Fruit fly (Drosophila melanogaster) whole organism, embryonic: ENCODE results near the gene QC.

ENCODE experiments used
- Asciz ChIP-seq: fragments of 200-800 bp; sonication (Bioruptor generic); optimal IDR thresholded peaks from 2 replicates; lab custom pipeline; 2017; ENCODE audit warnings: missing biosample characterization, mild to moderate bottlenecking, missing genetic modification characterization, missing genetic modification reagents
- BEAF-32 ChIP-seq: fragments of 200-800 bp; sonication (Bioruptor generic); optimal IDR thresholded peaks from 3 replicates; lab custom pipeline; 2017; ENCODE audit warnings: missing biosample characterization, missing genetic modification characterization, mild to moderate bottlenecking, moderate library complexity, missing genetic modification reagents
- BtbVII ChIP-seq: fragments of 200-800 bp; sonication (Bioruptor generic); optimal IDR thresholded peaks from 3 replicates; lab custom pipeline; 2017; ENCODE audit warnings: missing biosample characterization, mild to moderate bottlenecking, missing genetic modification characterization
- CG10654 ChIP-seq: fragments of 200-800 bp; sonication (Bioruptor generic); optimal IDR thresholded peaks from 2 replicates; lab custom pipeline; 2016; ENCODE audit warnings: missing biosample characterization, missing genetic modification characterization
- CG12236 ChIP-seq: fragments of 200-800 bp; sonication (Bioruptor generic); optimal IDR thresholded peaks from 2 replicates; lab custom pipeline; 2016; ENCODE audit warnings: missing biosample characterization, missing genetic modification characterization
- CG12299 ChIP-seq: fragments of 200-800 bp; sonication (Bioruptor generic); optimal IDR thresholded peaks from 2 replicates; lab custom pipeline; 2018; ENCODE audit warnings: missing biosample characterization, mild to moderate bottlenecking, missing genetic modification characterization
- CG12769 ChIP-seq: fragments of 200-800 bp; sonication (Bioruptor generic); optimal IDR thresholded peaks from 2 replicates; lab custom pipeline; 2019; ENCODE audit warnings: missing biosample characterization, mild to moderate bottlenecking, missing genetic modification characterization, moderate library complexity
- CG14710 ChIP-seq: fragments of 200-800 bp; sonication (Bioruptor generic); optimal IDR thresholded peaks from 3 replicates; lab custom pipeline; 2019; ENCODE audit warnings: missing biosample characterization, mild to moderate bottlenecking, missing genetic modification characterization, moderate library complexity
- CG17361 ChIP-seq: fragments of 200-800 bp; sonication (Bioruptor generic); IDR thresholded peaks from 3 replicates; pipeline ENCODE4 v1.3.6; 2022; ENCODE audit warnings: missing biosample characterization, missing genetic modification characterization
- CG30431 ChIP-seq: fragments of 200-800 bp; sonication (Bioruptor generic); optimal IDR thresholded peaks from 2 replicates; lab custom pipeline; 2017; ENCODE audit warnings: missing biosample characterization, missing genetic modification characterization
- CG32772 ChIP-seq: fragments of 200-800 bp; sonication (Bioruptor generic); IDR thresholded peaks from 2 replicates; pipeline ENCODE4 v1.3.6; 2022; ENCODE audit warnings: missing biosample characterization, missing genetic modification characterization
- CG4360 ChIP-seq: fragments of 200-800 bp; sonication (Bioruptor generic); IDR thresholded peaks from 2 replicates; pipeline ENCODE4 v1.3.6; 2022; ENCODE audit warnings: missing biosample characterization, missing genetic modification characterization
- CG4617 ChIP-seq: fragments of 200-800 bp; sonication (Bioruptor generic); optimal IDR thresholded peaks from 3 replicates; lab custom pipeline; 2016; ENCODE audit warnings: missing biosample characterization, missing genetic modification characterization, borderline replicate concordance
- CG4730 ChIP-seq: fragments of 200-800 bp; sonication (Bioruptor generic); IDR thresholded peaks from 2 replicates; pipeline ENCODE4 v1.3.6; 2022; ENCODE audit warnings: missing biosample characterization, missing genetic modification characterization
- CG6175 ChIP-seq: fragments of 200-800 bp; sonication (Bioruptor generic); IDR thresholded peaks from 3 replicates; pipeline ENCODE4 v1.3.6; 2022; ENCODE audit warnings: missing biosample characterization, missing genetic modification characterization
- CG6854 ChIP-seq: fragments of 200-800 bp; sonication (Bioruptor generic); optimal IDR thresholded peaks from 3 replicates; lab custom pipeline; 2017; ENCODE audit warnings: missing biosample characterization, mild to moderate bottlenecking, missing genetic modification characterization
- CG8281 ChIP-seq: fragments of 200-800 bp; sonication (Bioruptor generic); optimal IDR thresholded peaks from 2 replicates; lab custom pipeline; 2018; ENCODE audit warnings: missing biosample characterization, mild to moderate bottlenecking, missing genetic modification characterization, moderate library complexity
- Dip2 ChIP-seq: fragments of 200-800 bp; sonication (Bioruptor generic); IDR thresholded peaks from 2 replicates; pipeline ENCODE4 v1.3.6; 2022; ENCODE audit warnings: missing biosample characterization, missing genetic modification characterization
- Ets65A ChIP-seq: fragments of 200-800 bp; sonication (Bioruptor generic); peaks from one replicate; lab custom pipeline; 2016; ENCODE audit warnings: missing biosample characterization, missing genetic modification characterization
- H2.0 ChIP-seq: fragments of 200-800 bp; sonication (Bioruptor generic); IDR thresholded peaks from 2 replicates; pipeline ENCODE4 v1.3.6; 2022; ENCODE audit warnings: missing biosample characterization, missing genetic modification characterization
- HLH4C ChIP-seq: fragments of 200-800 bp; sonication (Bioruptor generic); IDR thresholded peaks from 3 replicates; pipeline ENCODE4 v1.3.6; 2022; ENCODE audit warnings: missing biosample characterization, missing genetic modification characterization; ENCODE audit not compliant: partially characterized antibody
- HmgZ ChIP-seq: fragments of 200-800 bp; sonication (Bioruptor generic); optimal IDR thresholded peaks from 2 replicates; lab custom pipeline; 2018; ENCODE audit warnings: missing biosample characterization, mild to moderate bottlenecking, missing genetic modification characterization
- Hsf ChIP-seq: fragments of 200-800 bp; sonication (Bioruptor generic); optimal IDR thresholded peaks from 3 replicates; lab custom pipeline; 2016; ENCODE audit warnings: missing biosample characterization, missing genetic modification characterization
- Lim3 ChIP-seq: fragments of 200-800 bp; sonication (Bioruptor generic); IDR thresholded peaks from 2 replicates; pipeline ENCODE4 v1.3.6; 2022; ENCODE audit warnings: missing biosample characterization, missing genetic modification characterization
- Med ChIP-seq: fragments of 200-800 bp; sonication (Bioruptor generic); peaks from one replicate; lab custom pipeline; 2016; ENCODE audit warnings: missing biosample characterization, missing genetic modification characterization, mild to moderate bottlenecking, inconsistent platforms, moderate library complexity
- Mrtf ChIP-seq: fragments of 200-800 bp; sonication (Bioruptor generic); IDR thresholded peaks from 3 replicates; pipeline ENCODE4 v1.3.6; 2022; ENCODE audit warnings: missing biosample characterization, missing genetic modification characterization
- PHDP ChIP-seq: fragments of 200-800 bp; sonication (Bioruptor generic); optimal IDR thresholded peaks from 3 replicates; lab custom pipeline; 2018; ENCODE audit warnings: missing biosample characterization, mild to moderate bottlenecking, missing genetic modification characterization, moderate library complexity
- Pdp1 ChIP-seq, 2 experiments: fragments of 200-800 bp; sonication (Bioruptor generic); optimal IDR thresholded peaks; 3 replicates each; lab custom pipeline; 2016; ENCODE audit warnings: missing biosample characterization in 2 of 2, missing genetic modification characterization in 2 of 2, mild to moderate bottlenecking in 1 of 2, moderate library complexity in 1 of 2
- Sry-δ ChIP-seq: fragments of 200-800 bp; sonication (Bioruptor generic); optimal IDR thresholded peaks from 2 replicates; lab custom pipeline; 2016; ENCODE audit warnings: missing biosample characterization, missing genetic modification characterization
- Ssrp ChIP-seq: fragments of 200-800 bp; sonication (Bioruptor generic); optimal IDR thresholded peaks from 2 replicates; lab custom pipeline; 2018; ENCODE audit warnings: missing biosample characterization, mild to moderate bottlenecking, missing genetic modification characterization, moderate library complexity
- TFAM ChIP-seq: fragments of 200-800 bp; sonication (Bioruptor generic); optimal IDR thresholded peaks from 2 replicates; lab custom pipeline; 2017; ENCODE audit warnings: missing biosample characterization, missing genetic modification characterization, inconsistent platforms
- Taf1 ChIP-seq: fragments of 200-800 bp; sonication (Bioruptor generic); IDR thresholded peaks from 2 replicates; pipeline ENCODE4 v1.3.6; 2022; ENCODE audit warnings: missing biosample characterization, missing genetic modification characterization
- cas ChIP-seq: fragments of 200-800 bp; sonication (Bioruptor generic); IDR thresholded peaks from 2 replicates; pipeline ENCODE4 v1.3.6; 2022; ENCODE audit warnings: missing biosample characterization, missing genetic modification characterization
- crc ChIP-seq: fragments of 200-800 bp; sonication (Bioruptor generic); optimal IDR thresholded peaks from 2 replicates; lab custom pipeline; 2016; ENCODE audit warnings: missing biosample characterization, missing genetic modification characterization
- dm ChIP-seq: fragments of 200-800 bp; sonication (Bioruptor generic); optimal IDR thresholded peaks from 3 replicates; lab custom pipeline; 2016; ENCODE audit warnings: missing biosample characterization, missing genetic modification characterization
- dpn ChIP-seq, 2 experiments: fragments of 200-800 bp; sonication (Bioruptor generic); optimal IDR thresholded peaks; 3 replicates each; lab custom pipeline; 2016; ENCODE audit warnings: missing biosample characterization in 2 of 2, missing genetic modification characterization in 2 of 2
- hbn ChIP-seq: fragments of 200-800 bp; sonication (Bioruptor generic); IDR thresholded peaks from 2 replicates; pipeline ENCODE4 v1.3.6; 2022; ENCODE audit warnings: missing biosample characterization, missing genetic modification characterization; ENCODE audit not compliant: partially characterized antibody
- knrl ChIP-seq: fragments of 200-800 bp; sonication (Bioruptor generic); IDR thresholded peaks from 3 replicates; pipeline ENCODE4 v1.3.6; 2022; ENCODE audit warnings: missing biosample characterization, missing genetic modification characterization; ENCODE audit not compliant: partially characterized antibody
- lbe ChIP-seq: fragments of 200-800 bp; sonication (Bioruptor generic); optimal IDR thresholded peaks from 2 replicates; lab custom pipeline; 2016; ENCODE audit warnings: missing biosample characterization, mild to moderate bottlenecking, missing genetic modification characterization
- nom ChIP-seq: fragments of 200-800 bp; sonication (Bioruptor generic); optimal IDR thresholded peaks from 2 replicates; lab custom pipeline; 2017; ENCODE audit warnings: missing biosample characterization, missing genetic modification characterization, mild to moderate bottlenecking, moderate library complexity, missing genetic modification reagents
- pita ChIP-seq: fragments of 200-800 bp; sonication (Bioruptor generic); optimal IDR thresholded peaks from 2 replicates; lab custom pipeline; 2017; ENCODE audit warnings: missing biosample characterization, mild to moderate bottlenecking, missing genetic modification characterization
- row ChIP-seq: fragments of 200-800 bp; sonication (Bioruptor generic); IDR thresholded peaks from 3 replicates; pipeline ENCODE4 v1.3.6; 2022; ENCODE audit warnings: missing biosample characterization, missing genetic modification characterization
- sens ChIP-seq: fragments of 200-800 bp; sonication (Bioruptor generic); peaks from one replicate; lab custom pipeline; 2016; ENCODE audit warnings: missing biosample characterization, missing genetic modification characterization
- sens-2 ChIP-seq: fragments of 200-800 bp; sonication (Bioruptor generic); IDR thresholded peaks from 2 replicates; pipeline ENCODE4 v1.3.6; 2022; ENCODE audit warnings: missing biosample characterization, missing genetic modification characterization
- sqz ChIP-seq: fragments of 200-800 bp; sonication (Bioruptor generic); optimal IDR thresholded peaks from 3 replicates; lab custom pipeline; 2018; ENCODE audit warnings: missing biosample characterization, mild to moderate bottlenecking, missing genetic modification characterization
- tio ChIP-seq: fragments of 200-800 bp; sonication (Bioruptor generic); optimal IDR thresholded peaks from 2 replicates; lab custom pipeline; 2017; ENCODE audit warnings: missing biosample characterization, missing genetic modification characterization, inconsistent platforms
- tll ChIP-seq, 2 experiments: fragments of 200-800 bp in 1 of 2; fragments of >200 bp in 1 of 2; sonication (Bioruptor generic) in 1 of 2; optimal IDR thresholded peaks; 2 replicates each; lab custom pipeline; 2017 to 2019; ENCODE audit warnings: missing biosample characterization in 2 of 2, missing genetic modification characterization in 2 of 2, mild to moderate bottlenecking in 1 of 2, moderate library complexity in 1 of 2

The QC gene

DNA sequence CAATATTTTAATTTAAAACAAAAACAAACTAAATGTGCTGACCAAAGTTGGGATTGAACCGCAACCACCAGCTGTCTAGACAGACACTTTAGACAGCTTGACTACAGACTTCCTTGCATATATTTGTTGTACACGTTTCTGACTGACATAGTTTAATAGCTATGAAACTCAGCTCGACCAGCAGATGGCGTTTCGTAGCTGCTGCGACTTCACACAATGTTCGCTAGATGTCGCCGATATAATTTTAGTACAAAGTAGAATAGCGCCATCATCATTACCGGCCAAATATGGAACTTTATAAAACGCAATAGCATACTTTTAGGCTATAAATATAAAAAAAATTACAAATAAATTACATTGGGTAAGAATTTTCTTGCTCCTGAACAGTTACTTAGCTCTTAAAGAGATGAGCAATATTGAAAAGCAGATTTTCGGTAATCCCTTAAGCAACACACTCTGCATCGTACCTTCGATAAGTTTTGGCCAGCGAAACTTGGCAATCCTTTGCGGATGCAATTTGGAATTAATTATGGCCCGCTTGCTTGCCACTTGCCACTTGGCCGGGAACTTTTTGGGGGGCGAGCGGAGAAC lies 32.5 kb downstream of the QC start (continued):
- TF ChIP-seq hbn (GFP tag; lab: Robert Waterston, UW) (no peak), CG32772 (GFP tag; lab: Robert Waterston, UW) (peak; percentile 80), CG14710 (tag; lab: Kevin White, UChicago) (peak; percentile 75), sens-2 (GFP tag; lab: Robert Waterston, UW) (0 out of 2 replicates have a peak, but pooled peaks have one; percentile 8), Hsf (GFP tag; lab: Kevin White, UChicago) (peak; percentile 65), HmgZ (tag; lab: Kevin White, UChicago) (peak; percentile 72), BtbVII (peak; percentile 35), H2.0 (GFP tag; lab: Robert Waterston, UW) (peak; percentile 69), CG4730 (GFP tag; lab: Robert Waterston, UW) (peak; percentile 71), cas (GFP tag; lab: Robert Waterston, UW) (0 out of 2 replicates have a peak, but pooled peaks have one; percentile 43), CG6175 (no peak), Sry-δ (peak; percentile 55), crc (GFP tag; lab: Kevin White, UChicago) (no peak), Asciz (no peak), TFAM (GFP tag; lab: Kevin White, UChicago) (peak; percentile 21), tll (GFP tag; optimal IDR thresholded peaks at IDR 0.05; lab: Kevin White, UChicago) (no peak), CG12299 (tag; lab: Kevin White, UChicago) (no peak), Ssrp (tag; lab: Kevin White, UChicago) (no peak), CG8281 (tag; lab: Kevin White, UChicago) (no peak), CG6854 (no peak), Taf1 (GFP tag; lab: Robert Waterston, UW) (no peak), PHDP (tag; lab: Kevin White, UChicago) (no peak), Mrtf (GFP tag; lab: Robert Waterston, UW) (peak; percentile 85), sqz (no peak), Med (no peak), tio (peak; percentile 15), dpn (GFP tag; optimal IDR thresholded peaks at IDR 0.05; lab: Kevin White, UChicago) (peak; percentile 78 to 89), pita (GFP tag; lab: Kevin White, UChicago) (peak; percentile 59)

DNA sequence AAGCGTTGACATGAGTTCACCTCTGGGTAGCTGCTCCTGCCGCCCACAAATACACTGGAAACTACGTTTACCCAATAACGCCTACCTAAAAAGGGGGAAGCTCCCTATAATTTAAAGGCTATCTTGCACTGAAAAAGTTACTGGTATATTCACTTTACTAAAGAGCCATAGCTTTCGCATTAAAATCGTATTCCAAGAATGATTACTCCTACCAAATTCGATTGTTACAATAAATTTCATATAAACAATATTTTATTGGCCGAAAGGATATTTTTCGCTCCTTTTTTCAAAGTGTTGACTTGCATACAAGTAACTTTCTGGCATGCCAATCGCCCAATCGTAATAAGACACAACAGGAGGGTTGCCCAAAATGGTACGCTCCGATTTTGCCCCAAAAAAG lies 35.3 kb downstream of the QC start:
- no peak for TF ChIP-seq Dip2 (GFP tag; lab: Robert Waterston, UW)
- TF ChIP-seq CG17361 (GFP tag; lab: Robert Waterston, UW) = no peak
- peak; percentile 22 for TF ChIP-seq lbe (GFP tag; lab: Kevin White, UChicago)
- TF ChIP-seq CG12236 = no peak

DNA sequence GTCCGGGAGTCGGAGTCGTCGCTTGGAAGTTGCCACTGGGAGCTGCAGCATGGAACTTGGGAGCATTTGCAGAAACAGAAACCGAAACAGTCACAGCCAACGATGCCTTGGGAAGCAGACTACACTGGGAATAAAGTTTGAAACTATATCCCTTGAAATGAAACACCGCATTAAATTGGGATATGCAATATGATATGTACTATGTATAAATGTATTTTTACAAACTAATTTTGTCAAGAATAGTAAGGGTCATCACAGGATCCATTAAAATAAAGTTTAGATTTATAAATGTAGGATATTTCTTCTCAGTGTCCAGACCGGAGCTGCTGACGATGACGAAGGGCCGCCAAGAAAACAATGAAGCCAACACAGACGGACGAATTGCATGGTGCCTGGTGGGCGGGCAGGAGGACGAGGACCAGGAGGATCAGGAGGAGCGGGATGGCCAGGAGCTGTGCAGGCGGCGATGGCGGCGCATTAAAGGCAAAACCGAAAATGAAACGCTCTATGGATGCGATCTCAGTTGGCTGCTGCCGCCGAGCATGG lies 38.3 kb downstream of the QC start:
- TF ChIP-seq CG10654 (GFP tag; lab: Kevin White, UChicago) = no peak
- TF ChIP-seq dm (GFP tag; lab: Kevin White, UChicago) = no peak
- no peak for TF ChIP-seq CG4360 (GFP tag; lab: Robert Waterston, UW)
- TF ChIP-seq Ets65A = peak; percentile 71
- TF ChIP-seq CG4617 = no peak
- TF ChIP-seq BEAF-32 = no peak
- TF ChIP-seq CG30431 = no peak
- TF ChIP-seq knrl (GFP tag; lab: Robert Waterston, UW) = no peak
- no peak for TF ChIP-seq HLH4C (GFP tag; lab: Robert Waterston, UW)
- no peak for TF ChIP-seq row (GFP tag; lab: Robert Waterston, UW)
- TF ChIP-seq Lim3 (GFP tag; lab: Robert Waterston, UW) = no peak
- TF ChIP-seq sens (GFP tag; lab: Kevin White, UChicago) = peak; percentile 21
- TF ChIP-seq Pdp1 (GFP tag; optimal IDR thresholded peaks at IDR 0.05; lab: Kevin White, UChicago) = no peak
- no peak for TF ChIP-seq CG12769 (tag; lab: Kevin White, UChicago)
- TF ChIP-seq nom (GFP tag; lab: Kevin White, UChicago) = peak; percentile 27
- TF ChIP-seq, all 482 proteins: peak for 3
